Worm (Caenorhabditis elegans) whole organism, midembryonic: Measurements from ENCODE around the gene Y49A10A.2.
A peak's percentile ranks its signal among the peaks of the same experiment; 100 is the strongest.

Experiments used
- cog-1 ChIP-seq: sonication (generic microtip); optimal IDR thresholded peaks from 2 replicates; lab custom pipeline; 2016; ENCODE audit warnings: missing genetic modification characterization, missing compliant biosample characterization
- flt-1 ChIP-seq: fragments of 200-800 bp; sonication (Bioruptor generic); IDR thresholded peaks from 2 replicates; pipeline ENCODE4 v1.3.6; 2022; ENCODE audit warnings: missing genetic modification characterization, missing compliant biosample characterization
- klf-2 ChIP-seq: fragments of 200-800 bp; sonication (Bioruptor generic); conservative IDR thresholded peaks from 2 replicates; pipeline ENCODE4 v1.3.6; 2022; ENCODE audit warnings: missing genetic modification reagents, missing genetic modification characterization, missing compliant biosample characterization
- med-1 ChIP-seq: sonication (generic microtip); optimal IDR thresholded peaks from 2 replicates; lab custom pipeline; 2017; ENCODE audit warnings: missing genetic modification characterization, mild to moderate bottlenecking, missing compliant biosample characterization, antibody characterized with exemption, missing genetic modification reagents; ENCODE audit not compliant: insufficient read depth
- ref-1 ChIP-seq: fragments of 200-800 bp; sonication (Bioruptor generic); conservative IDR thresholded peaks from 2 replicates; pipeline ENCODE4 v1.3.6; 2022; ENCODE audit warnings: missing genetic modification reagents, missing genetic modification characterization, missing compliant biosample characterization
- tab-1 ChIP-seq: fragments of 200-800 bp; sonication (Bioruptor generic); IDR thresholded peaks from 2 replicates; pipeline ENCODE4 v1.3.6; 2022; ENCODE audit warnings: missing genetic modification characterization, missing compliant biosample characterization
- ztf-23 ChIP-seq: fragments of 200-800 bp; sonication (Bioruptor generic); IDR thresholded peaks from 2 replicates; pipeline ENCODE4 v1.3.6; 2022; ENCODE audit warnings: missing genetic modification reagents, missing genetic modification characterization, missing compliant biosample characterization
- ztf-29 ChIP-seq: fragments of 200-800 bp; sonication (Bioruptor generic); IDR thresholded peaks from 2 replicates; pipeline ENCODE4 v1.3.6; 2022; ENCODE audit warnings: missing genetic modification reagents, missing genetic modification characterization, missing compliant biosample characterization

The Y49A10A.2 gene

DNA sequence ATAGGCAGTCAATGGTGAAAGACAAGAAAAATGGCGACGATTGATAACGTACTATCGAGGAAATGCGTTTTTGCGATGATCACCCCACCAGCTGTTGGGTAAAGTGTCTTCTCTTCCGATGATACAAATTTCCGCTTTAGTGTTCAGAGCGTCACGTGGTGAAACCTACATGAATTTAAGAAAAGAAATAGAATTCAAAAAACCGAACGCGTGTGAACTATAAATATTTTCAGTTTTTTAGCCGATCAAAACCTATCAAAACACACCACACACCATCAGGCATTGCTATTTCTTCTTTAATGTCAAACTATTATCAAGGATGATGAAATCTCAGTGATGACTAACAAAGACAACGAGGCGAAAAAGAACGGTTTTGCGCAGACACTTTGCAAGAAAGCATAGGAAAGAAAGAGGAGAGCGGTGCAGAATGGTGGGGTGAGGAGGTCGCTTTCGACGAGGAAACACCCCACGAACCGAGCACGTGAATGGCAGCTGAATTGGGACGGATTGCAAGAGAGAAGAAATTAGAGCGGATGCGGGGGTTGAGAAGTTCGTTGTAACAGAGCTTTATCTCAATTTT is 40.3 kb downstream of the Y49A10A.2 start:
- no peak for TF ChIP-seq ztf-29
- peak; percentile 20 for TF ChIP-seq cog-1 (tag; lab: Kevin White, UChicago)
- no peak for TF ChIP-seq med-1 (GFP tag; lab: Kevin White, UChicago)

ce11 chrX:10327323-10328022 is 45.0 kb downstream of the Y49A10A.2 start, which contains the start of gene acl-5:
acl-5 (minus strand) TSS chrX:10327456.
- no peak for TF ChIP-seq med-1 (GFP tag; lab: Kevin White, UChicago)
- no peak for TF ChIP-seq ref-1 (GFP tag; lab: Robert Waterston, UW)
- TF ChIP-seq tab-1 (GFP tag; lab: Robert Waterston, UW), result no peak

DNA sequence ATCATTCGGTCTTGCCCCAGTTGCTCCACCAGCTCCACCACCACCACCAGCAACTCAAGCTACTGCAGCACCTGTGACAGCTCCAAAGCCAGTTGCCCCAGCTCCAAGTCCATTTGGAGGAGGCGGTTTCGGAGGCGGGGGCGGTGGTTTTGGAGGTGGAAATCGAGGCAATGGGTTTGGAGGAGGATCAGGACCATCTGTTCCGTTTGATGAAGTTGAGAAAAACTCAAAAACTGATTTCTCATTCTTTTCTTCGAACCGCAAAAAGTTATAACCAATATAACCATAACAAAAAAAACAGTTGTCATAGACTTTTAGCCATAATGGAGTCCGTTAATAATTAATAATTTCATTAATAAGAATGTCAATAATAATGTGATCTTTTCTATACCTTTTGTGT is 51.1 kb downstream of the Y49A10A.2 start:
- TF ChIP-seq ztf-23 (GFP tag; lab: Robert Waterston, UW) (no peak), med-1 (GFP tag; lab: Kevin White, UChicago) (no peak), klf-2 (GFP tag; lab: Robert Waterston, UW) (no peak), flt-1 (GFP tag; lab: Robert Waterston, UW) (no peak), tab-1 (GFP tag; lab: Robert Waterston, UW) (no peak), cog-1 (tag; lab: Kevin White, UChicago) (no peak)
